Fruit fly (Drosophila melanogaster) whole organism, prepupa: ENCODE measurements around the gene ChT.

Source experiments
- Sox102F ChIP-seq: fragments of 200-800 bp; sonication (Bioruptor generic); optimal IDR thresholded peaks from 2 replicates; lab custom pipeline; 2016; ENCODE audit warnings: missing biosample characterization, mild to moderate bottlenecking, missing genetic modification characterization
- svp ChIP-seq: fragments of 200-800 bp; sonication (Bioruptor generic); peaks from one replicate; lab custom pipeline; 2016; ENCODE audit warnings: missing biosample characterization, missing genetic modification characterization

ChT gene

dm6 chr3R:18733580-18733979 lies 53.2 kb downstream of the ChT start:
- no peak for TF ChIP-seq Sox102F
- peak; percentile 63 for TF ChIP-seq svp
- TF ChIP-seq, all 60 proteins: peak for 1
